Fruit fly (Drosophila melanogaster) S2 (cell line): ENCODE data around the gene Fbxl4.

Experiments
- CG8478 ChIP-seq: fragments of >200 bp; optimal IDR thresholded peaks from 2 replicates; lab custom pipeline; 2018
- CTCF ChIP-seq, 2 experiments: fragments of >200 bp; optimal IDR thresholded peaks; 2 replicates each; lab custom pipeline; 2018

dm6 chrX:14242941-14243736 is 5.4 kb upstream of the Fbxl4 start, which contains the start of gene CG32599:
- TF ChIP-seq CTCF (optimal IDR thresholded peaks at IDR 0.05; lab: Kevin White, UChicago), result no peak
- TF ChIP-seq CG8478 (lab: Kevin White, UChicago), result no peak
